Worm (Caenorhabditis elegans): ENCODE data around the gene K06H7.8.

ce11 chrIII:8111347-8111746, 13.3 kb upstream of the K06H7.8 start:
- TF ChIP-seq pha-4 (tag; optimal IDR thresholded peaks at IDR 0.05) (no peak), ceh-14 (tag; optimal IDR thresholded peaks at IDR 0.05) (no peak), ceh-9 (tag; optimal IDR thresholded peaks at IDR 0.05) (no peak), npax-4 (tag; optimal IDR thresholded peaks at IDR 0.05) (no peak), pqm-1 (tag; optimal IDR thresholded peaks at IDR 0.05) (no peak), ama-1 (optimal IDR thresholded peaks at IDR 0.05) (no peak), rnt-1 (tag; optimal IDR thresholded peaks at IDR 0.05) (no peak), ref-2 (tag; optimal IDR thresholded peaks at IDR 0.05) (no peak), unc-55 (GFP tag; optimal IDR thresholded peaks at IDR 0.05) (no peak)
